Fruit fly (Drosophila melanogaster): ENCODE measurements around the gene Ugt301D1.

DNA sequence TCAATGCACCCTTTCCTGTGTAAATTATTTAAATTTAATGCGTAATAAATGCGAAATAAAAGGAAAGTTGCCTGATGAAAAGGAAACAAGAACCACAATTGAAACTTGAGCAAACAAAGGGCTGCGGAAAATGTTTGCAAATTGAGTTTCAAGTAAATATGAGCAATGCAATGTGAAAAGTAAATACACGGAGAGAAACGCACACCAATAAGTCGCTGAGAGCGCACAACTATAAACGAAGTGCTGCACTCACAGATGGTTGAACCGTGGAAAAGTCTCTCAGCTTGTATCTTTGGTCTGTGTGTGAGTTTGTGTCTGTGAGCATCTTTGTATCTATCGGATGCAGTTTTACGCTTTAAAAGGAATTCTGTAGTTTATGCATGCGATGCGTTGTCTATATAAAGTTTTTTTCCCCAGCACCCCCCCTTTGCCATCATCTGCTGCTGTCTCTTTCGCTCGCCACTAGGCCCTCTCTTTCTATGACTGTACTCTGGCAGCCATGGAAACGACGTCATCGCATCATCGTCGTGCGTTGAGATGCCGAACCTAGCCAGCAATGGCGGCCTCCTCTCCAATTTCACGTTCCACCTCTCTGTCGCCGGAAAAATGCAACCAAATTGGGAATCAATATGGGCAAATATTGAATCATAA is 49.5 kb upstream of the Ugt301D1 start:
- TF ChIP-seq Sin3A (optimal IDR thresholded peaks at IDR 0.05) (no peak), insv (optimal IDR thresholded peaks at IDR 0.05) (no peak), h (optimal IDR thresholded peaks at IDR 0.05) (no peak)

All from Kc167 (cell line).